Worm (Caenorhabditis elegans): ENCODE measurements around the gene R03G8.3.

Gene R03G8.3

DNA sequence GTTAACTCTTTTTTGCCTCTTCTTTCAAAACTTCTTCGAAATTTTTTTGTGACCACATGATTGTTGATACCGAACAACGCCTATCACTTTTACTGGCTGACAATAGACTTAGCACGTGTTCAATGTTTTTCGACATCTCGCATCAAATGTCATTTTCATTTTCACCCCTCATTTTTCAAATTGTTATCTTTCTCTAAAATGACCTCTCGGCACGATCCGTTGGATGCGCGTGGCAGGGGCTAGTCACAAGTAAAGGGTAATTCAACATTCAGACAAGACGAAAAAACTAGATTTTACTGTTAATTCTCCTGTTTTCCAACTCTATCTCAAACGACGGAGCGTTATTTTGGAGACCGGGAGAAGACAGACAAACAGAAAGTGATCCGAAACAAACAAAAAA, 22.7 kb downstream of the R03G8.3 start, which contains the start of gene F17H10.2:
Gene F17H10.2 (plus strand): TSS at position 316 of the 400 bp plus-strand sequence.
- TF ChIP-seq mdl-1 (tag; optimal IDR thresholded peaks at IDR 0.05) (peak in 1 of 2 experiments; percentile 32), sma-3 (GFP tag; optimal IDR thresholded peaks at IDR 0.05) (peak; percentile 80), nhr-25 (tag; optimal IDR thresholded peaks at IDR 0.05) (peak; percentile 81), crh-2 (tag; optimal IDR thresholded peaks at IDR 0.05) (peak; percentile 73), sem-4 (tag; optimal IDR thresholded peaks at IDR 0.05) (no peak), nhr-129 (tag; optimal IDR thresholded peaks at IDR 0.05) (peak; percentile 56), mbf-1 (tag; optimal IDR thresholded peaks at IDR 0.05) (no peak), sma-9 (GFP tag; optimal IDR thresholded peaks at IDR 0.05) (peak; percentile 68), sma-9 (tag; optimal IDR thresholded peaks at IDR 0.05) (no peak), blmp-1 (tag; optimal IDR thresholded peaks at IDR 0.05; ENCODE audit: insufficient read depth) (peak; percentile 88), nhr-21 (tag; optimal IDR thresholded peaks at IDR 0.05) (peak; percentile 40), nhr-77 (tag; optimal IDR thresholded peaks at IDR 0.05) (no peak), lin-13 (GFP tag; optimal IDR thresholded peaks at IDR 0.05) (no peak)

DNA sequence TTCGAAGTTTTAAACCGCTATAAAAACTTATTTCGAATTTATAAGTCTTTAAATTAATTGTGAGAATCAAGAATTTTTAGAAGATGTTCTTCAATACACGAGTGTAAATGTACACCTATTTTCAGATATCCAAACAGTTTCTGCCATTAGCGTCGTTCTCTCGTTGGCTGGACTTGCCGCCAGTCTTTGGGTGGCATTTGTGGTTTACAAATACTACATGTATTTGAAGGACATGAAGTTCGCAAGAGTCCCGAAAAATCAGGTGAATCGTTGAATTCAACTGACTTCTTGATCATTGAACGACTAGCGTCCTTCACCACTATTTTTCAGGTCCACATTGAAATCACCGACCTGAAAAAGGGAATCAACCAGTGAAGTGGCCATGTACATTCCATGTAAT, 24.9 kb downstream of the R03G8.3 start:
- TF ChIP-seq zag-1 (tag; optimal IDR thresholded peaks at IDR 0.05) (no peak), sma-9 (GFP tag; optimal IDR thresholded peaks at IDR 0.05) (no peak), sma-9 (tag; optimal IDR thresholded peaks at IDR 0.05) (no peak), nhr-12 (tag; optimal IDR thresholded peaks at IDR 0.05) (no peak), gmeb-1 (tag; optimal IDR thresholded peaks at IDR 0.05) (no peak), snpc-4 (tag; optimal IDR thresholded peaks at IDR 0.05) (no peak), mbf-1 (tag; optimal IDR thresholded peaks at IDR 0.05) (no peak), dmd-4 (tag; optimal IDR thresholded peaks at IDR 0.05) (no peak), nhr-23 (tag; optimal IDR thresholded peaks at IDR 0.05) (no peak), alr-1 (tag; optimal IDR thresholded peaks at IDR 0.05) (no peak)

DNA sequence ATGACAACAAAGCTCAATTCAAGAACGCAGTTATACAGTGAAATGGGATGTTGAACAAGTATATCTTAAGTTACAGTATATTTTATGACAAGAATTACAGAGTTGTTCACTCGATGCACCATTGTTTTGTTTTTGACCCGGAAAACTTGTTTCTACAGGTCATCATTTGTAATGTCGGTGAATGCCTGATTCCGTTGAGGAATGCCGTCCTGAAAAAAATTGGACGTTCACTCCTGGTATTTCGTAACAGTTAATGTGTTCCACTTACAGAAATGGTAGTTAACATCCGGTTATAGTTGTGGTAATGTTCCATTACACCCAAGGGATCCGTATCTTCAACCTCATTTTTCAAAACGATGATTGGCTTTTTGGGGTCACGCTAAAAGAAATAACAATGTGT, 25.6 kb downstream of the R03G8.3 start:
- TF ChIP-seq sma-9 (GFP tag; optimal IDR thresholded peaks at IDR 0.05) (peak; percentile 13), sma-9 (tag; optimal IDR thresholded peaks at IDR 0.05) (no peak), ZK546.5 (tag; optimal IDR thresholded peaks at IDR 0.05) (no peak)

DNA sequence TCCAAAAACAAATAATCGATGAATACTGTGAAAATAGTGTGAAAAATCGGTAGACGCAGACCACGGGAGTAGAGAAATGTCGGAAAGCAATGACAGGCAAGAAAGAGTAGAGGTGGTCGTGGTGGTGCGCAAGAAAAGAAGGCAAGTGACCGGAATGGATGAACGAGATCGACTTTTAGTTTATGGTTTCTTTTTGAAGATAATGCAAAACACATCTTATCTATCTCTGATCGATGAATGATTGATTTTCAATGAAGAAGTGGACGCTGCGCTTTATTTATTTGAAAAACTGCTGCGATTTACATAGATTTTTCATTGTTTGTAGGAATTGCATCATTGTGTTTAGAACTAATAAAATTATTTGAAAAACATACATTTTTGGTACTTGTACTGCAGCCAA, 29.1 kb downstream of the R03G8.3 start:
- no peak for TF ChIP-seq lin-39 (tag; optimal IDR thresholded peaks at IDR 0.05)
- peak; percentile 64 for TF ChIP-seq ceh-16 (tag; optimal IDR thresholded peaks at IDR 0.05)
- TF ChIP-seq nhr-129 (tag; optimal IDR thresholded peaks at IDR 0.05): peak; percentile 23
- peak; percentile 12 for TF ChIP-seq nhr-21 (tag; optimal IDR thresholded peaks at IDR 0.05)
- TF ChIP-seq gmeb-1 (tag; optimal IDR thresholded peaks at IDR 0.05): no peak
- peak; percentile 75 for TF ChIP-seq sma-9 (GFP tag; optimal IDR thresholded peaks at IDR 0.05)
- no peak for TF ChIP-seq sma-9 (tag; optimal IDR thresholded peaks at IDR 0.05)
- TF ChIP-seq fos-1 (tag; optimal IDR thresholded peaks at IDR 0.05): peak; percentile 3
- peak; percentile 40 for TF ChIP-seq egl-27 (tag; optimal IDR thresholded peaks at IDR 0.05)

DNA sequence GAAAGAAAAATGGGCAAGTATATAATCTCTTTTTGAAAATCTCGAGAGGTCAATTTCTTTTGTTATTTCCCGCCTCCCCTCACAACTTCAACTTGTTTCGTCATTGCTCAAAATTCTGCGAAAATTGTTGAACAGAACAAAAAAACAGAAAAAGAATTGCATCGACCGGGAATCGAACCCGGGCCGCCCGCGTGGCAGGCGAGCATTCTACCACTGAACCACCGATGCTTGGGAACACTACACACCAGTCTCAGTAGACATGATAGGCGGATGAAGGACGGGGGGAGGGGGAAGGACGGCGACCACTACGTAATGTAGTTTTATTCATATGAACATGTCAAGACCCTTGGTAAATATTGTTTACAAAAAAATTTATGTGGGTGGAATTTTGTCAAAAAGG, 30.3 kb downstream of the R03G8.3 start:
- peak; percentile 55 for TF ChIP-seq gmeb-1 (tag; optimal IDR thresholded peaks at IDR 0.05)
- peak; percentile 67 for TF ChIP-seq nhr-129 (tag; optimal IDR thresholded peaks at IDR 0.05)
- no peak for TF ChIP-seq nhr-77 (tag; optimal IDR thresholded peaks at IDR 0.05)
- peak in 1 of 2 experiments; percentile 32 for TF ChIP-seq lsy-2 (tag; optimal IDR thresholded peaks at IDR 0.05)
- TF ChIP-seq lin-11 (tag; optimal IDR thresholded peaks at IDR 0.05): peak; percentile 58
- TF ChIP-seq blmp-1 (tag; optimal IDR thresholded peaks at IDR 0.05; ENCODE audit: insufficient read depth): peak; percentile 6
- TF ChIP-seq nhr-25 (tag; optimal IDR thresholded peaks at IDR 0.05): peak; percentile 10
- TF ChIP-seq ceh-16 (tag; optimal IDR thresholded peaks at IDR 0.05): peak; percentile 19
- TF ChIP-seq F13H6.1 (tag; optimal IDR thresholded peaks at IDR 0.05): peak; percentile 82
- TF ChIP-seq C34F6.9 (tag; optimal IDR thresholded peaks at IDR 0.05): peak; percentile 26
- peak; percentile 90 for TF ChIP-seq crh-2 (tag; optimal IDR thresholded peaks at IDR 0.05)
- TF ChIP-seq sma-9 (GFP tag; optimal IDR thresholded peaks at IDR 0.05): peak; percentile 40
- no peak for TF ChIP-seq sma-9 (tag; optimal IDR thresholded peaks at IDR 0.05)
- TF ChIP-seq peb-1 (tag; optimal IDR thresholded peaks at IDR 0.05): no peak
- TF ChIP-seq sem-4 (tag; optimal IDR thresholded peaks at IDR 0.05): peak; percentile 53
- TF ChIP-seq lin-13 (GFP tag; optimal IDR thresholded peaks at IDR 0.05): peak; percentile 65
- no peak for TF ChIP-seq nhr-237 (tag; optimal IDR thresholded peaks at IDR 0.05)
- peak; percentile 86 for TF ChIP-seq Y55F3AM.14 (GFP tag; optimal IDR thresholded peaks at IDR 0.05)
- peak; percentile 2 for TF ChIP-seq nhr-21 (tag; optimal IDR thresholded peaks at IDR 0.05)
- TF ChIP-seq unc-55 (GFP tag; optimal IDR thresholded peaks at IDR 0.05): peak; percentile 74
- TF ChIP-seq nhr-11 (tag; optimal IDR thresholded peaks at IDR 0.05): no peak
- TF ChIP-seq aly-2 (tag; optimal IDR thresholded peaks at IDR 0.05): no peak
- TF ChIP-seq fos-1 (tag; optimal IDR thresholded peaks at IDR 0.05): peak; percentile 36
- peak; percentile 70 for TF ChIP-seq sma-3 (GFP tag; optimal IDR thresholded peaks at IDR 0.05)
- TF ChIP-seq ztf-4 (tag; optimal IDR thresholded peaks at IDR 0.05): peak; percentile 26
